Worm (Caenorhabditis elegans) whole organism, young adult: ENCODE data around the gene sru-25.

Source experiments
- B0336.3 ChIP-seq: fragments of 200-800 bp; sonication (Bioruptor generic); IDR thresholded peaks from 2 replicates; pipeline ENCODE4 v1.3.6; 2022; ENCODE audit warnings: missing genetic modification characterization, missing compliant biosample characterization
- F22D6.2 ChIP-seq: sonication (generic microtip); optimal IDR thresholded peaks from 2 replicates; lab custom pipeline; 2016; ENCODE audit warnings: mild to moderate bottlenecking, missing genetic modification characterization, missing compliant biosample characterization
- F23B12.7 ChIP-seq: sonication (generic microtip); optimal IDR thresholded peaks from 2 replicates; lab custom pipeline; 2017; ENCODE audit warnings: missing genetic modification characterization, mild to moderate bottlenecking, missing compliant biosample characterization, antibody characterized with exemption, moderate library complexity; ENCODE audit not compliant: insufficient read depth
- F37B4.10 ChIP-seq: fragments of 200-800 bp; sonication (Bioruptor generic); IDR thresholded peaks from 2 replicates; pipeline ENCODE4 v1.3.6; 2022; ENCODE audit warnings: missing genetic modification characterization, missing compliant biosample characterization
- F57A8.1 ChIP-seq: fragments of 200-800 bp; sonication (Bioruptor generic); optimal IDR thresholded peaks from 2 replicates; lab custom pipeline; 2018; ENCODE audit warnings: mild to moderate bottlenecking, missing genetic modification characterization, moderate library complexity, missing compliant biosample characterization
- F57C9.4 ChIP-seq: sonication (generic microtip); optimal IDR thresholded peaks from 2 replicates; lab custom pipeline; 2017; ENCODE audit warnings: mild to moderate bottlenecking, missing genetic modification characterization, missing compliant biosample characterization
- K12H6.12 ChIP-seq: fragments of 200-800 bp; sonication (Bioruptor generic); optimal IDR thresholded peaks from 2 replicates; lab custom pipeline; 2018; ENCODE audit warnings: mild to moderate bottlenecking, missing genetic modification characterization, missing compliant biosample characterization
- Y53F4B.3 ChIP-seq: fragments of 200-800 bp; sonication (Bioruptor generic); IDR thresholded peaks from 2 replicates; pipeline ENCODE4 v1.3.6; 2022; ENCODE audit warnings: missing genetic modification reagents, missing genetic modification characterization, missing compliant biosample characterization
- ZK185.1 ChIP-seq: sonication (generic microtip); optimal IDR thresholded peaks from 2 replicates; lab custom pipeline; 2016; ENCODE audit warnings: mild to moderate bottlenecking, missing genetic modification characterization, missing compliant biosample characterization; ENCODE audit not compliant: poor library complexity, severe bottlenecking
- akir-1 ChIP-seq: fragments of 200-800 bp; sonication (Bioruptor generic); optimal IDR thresholded peaks from 2 replicates; lab custom pipeline; 2018; ENCODE audit warnings: mild to moderate bottlenecking, missing genetic modification characterization, moderate library complexity, missing compliant biosample characterization
- cebp-1 ChIP-seq, 2 experiments: fragments of 200-800 bp in 1 of 2; sonication (Bioruptor generic) in 1 of 2; sonication (generic microtip) in 1 of 2; IDR thresholded peaks in 1 of 2; optimal IDR thresholded peaks in 1 of 2; 2 replicates each; pipeline versions ENCODE4 v1.3.6 to Lab custom; 2017 to 2022; ENCODE audit warnings: missing compliant biosample characterization in 2 of 2, missing genetic modification characterization in 2 of 2, mild to moderate bottlenecking in 1 of 2, missing genetic modification reagents in 1 of 2, moderate library complexity in 1 of 2
- cebp-2 ChIP-seq: fragments of 200-800 bp; sonication (Bioruptor generic); IDR thresholded peaks from 2 replicates; pipeline ENCODE4 v1.3.6; 2022; ENCODE audit warnings: missing genetic modification characterization, missing compliant biosample characterization
- ceh-79 ChIP-seq: sonication (generic microtip); optimal IDR thresholded peaks from 2 replicates; lab custom pipeline; 2017; ENCODE audit warnings: mild to moderate bottlenecking, missing genetic modification characterization, missing compliant biosample characterization
- dox-1 ChIP-seq: fragments of 200-800 bp; sonication (Bioruptor generic); IDR thresholded peaks from 2 replicates; pipeline ENCODE4 v1.3.6; 2022; ENCODE audit warnings: missing genetic modification reagents, missing genetic modification characterization, missing compliant biosample characterization
- efl-1 ChIP-seq: fragments of 150-350 bp; optimal IDR thresholded peaks from 2 replicates; lab custom pipeline; 2014; ENCODE audit warnings: missing biosample characterization, missing genetic modification reagents, missing genetic modification characterization
- egrh-3 ChIP-seq: fragments of 200-800 bp; sonication (Bioruptor generic); IDR thresholded peaks from 2 replicates; pipeline ENCODE4 v1.3.6; 2022; ENCODE audit warnings: missing genetic modification reagents, missing genetic modification characterization, missing compliant biosample characterization
- fkh-3 ChIP-seq: sonication (generic microtip); optimal IDR thresholded peaks from 2 replicates; lab custom pipeline; 2016; ENCODE audit warnings: mild to moderate bottlenecking, missing genetic modification characterization, missing compliant biosample characterization
- him-1 ChIP-seq: sonication (generic microtip); optimal IDR thresholded peaks from 2 replicates; lab custom pipeline; 2016; ENCODE audit warnings: missing genotype, missing genetic modification reagents, missing genetic modification characterization, missing compliant biosample characterization
- hlh-12 ChIP-seq: sonication (generic microtip); optimal IDR thresholded peaks from 2 replicates; lab custom pipeline; 2016; ENCODE audit warnings: missing genetic modification characterization, missing compliant biosample characterization
- hmg-1.2 ChIP-seq: fragments of 200-800 bp; sonication (Bioruptor generic); IDR thresholded peaks from 2 replicates; pipeline ENCODE4 v1.3.6; 2022; ENCODE audit warnings: missing genetic modification reagents, missing genetic modification characterization, missing compliant biosample characterization
- madf-10 ChIP-seq: sonication (generic microtip); optimal IDR thresholded peaks from 2 replicates; lab custom pipeline; 2016; ENCODE audit warnings: mild to moderate bottlenecking, missing genetic modification characterization, missing compliant biosample characterization
- mel-28 ChIP-seq: sonication (generic microtip); optimal IDR thresholded peaks from 2 replicates; lab custom pipeline; 2016; ENCODE audit warnings: borderline replicate concordance, mild to moderate bottlenecking, missing genetic modification characterization, missing compliant biosample characterization
- nfyb-1 ChIP-seq: fragments of 200-800 bp; sonication (Bioruptor generic); IDR thresholded peaks from 2 replicates; pipeline ENCODE4 v1.3.6; 2022; ENCODE audit warnings: missing genetic modification reagents, missing genetic modification characterization, missing compliant biosample characterization
- nhr-27 ChIP-seq: fragments of 200-800 bp; sonication (Bioruptor generic); optimal IDR thresholded peaks from 2 replicates; lab custom pipeline; 2018; ENCODE audit warnings: mild to moderate bottlenecking, missing genetic modification characterization, moderate library complexity, missing compliant biosample characterization
- pbrm-1 ChIP-seq: fragments of 200-800 bp; sonication (Bioruptor generic); IDR thresholded peaks from 2 replicates; pipeline ENCODE4 v1.3.6; 2022; ENCODE audit warnings: missing genetic modification reagents, missing genetic modification characterization, missing compliant biosample characterization
- rcor-1 ChIP-seq: fragments of 200-800 bp; sonication (Bioruptor generic); IDR thresholded peaks from 2 replicates; pipeline ENCODE4 v1.3.6; 2022; ENCODE audit warnings: missing genetic modification reagents, missing genetic modification characterization, missing compliant biosample characterization
- snpc-1.1 ChIP-seq: sonication (generic microtip); optimal IDR thresholded peaks from 2 replicates; lab custom pipeline; 2017; ENCODE audit warnings: missing genetic modification characterization, mild to moderate bottlenecking, missing compliant biosample characterization, antibody characterized with exemption, moderate library complexity, missing genotype, missing genetic modification reagents; ENCODE audit not compliant: insufficient read depth
- snpc-4 ChIP-seq, 5 experiments: fragments of 150-350 bp in 1 of 5; sonication (generic microtip) in 4 of 5; optimal IDR thresholded peaks; 2 replicates each; lab custom pipeline; 2014 to 2018; ENCODE audit warnings: missing genetic modification characterization in 5 of 5, missing biosample characterization in 3 of 5, antibody characterized with exemption in 2 of 5, mild to moderate bottlenecking in 2 of 5, missing compliant biosample characterization in 2 of 5, missing genotype in 2 of 5, moderate library complexity in 2 of 5, missing genetic modification reagents in 1 of 5
- sptf-2 ChIP-seq: fragments of 200-800 bp; sonication (Bioruptor generic); optimal IDR thresholded peaks from 2 replicates; lab custom pipeline; 2018; ENCODE audit warnings: mild to moderate bottlenecking, missing genetic modification characterization, missing compliant biosample characterization
- tbx-9 ChIP-seq: sonication (generic microtip); optimal IDR thresholded peaks from 2 replicates; lab custom pipeline; 2016; ENCODE audit warnings: borderline replicate concordance, missing genetic modification characterization, inconsistent platforms, missing compliant biosample characterization
- tlf-1 ChIP-seq: fragments of 200-800 bp; sonication (Bioruptor generic); optimal IDR thresholded peaks from 2 replicates; lab custom pipeline; 2018; ENCODE audit warnings: mild to moderate bottlenecking, missing genetic modification characterization, missing compliant biosample characterization
- zim-3 ChIP-seq: sonication (generic microtip); optimal IDR thresholded peaks from 2 replicates; lab custom pipeline; 2017; ENCODE audit warnings: mild to moderate bottlenecking, missing genetic modification characterization, moderate library complexity, missing compliant biosample characterization
- ztf-18 ChIP-seq: sonication (generic microtip); optimal IDR thresholded peaks from 2 replicates; lab custom pipeline; 2016; ENCODE audit warnings: missing genotype, mild to moderate bottlenecking, missing genetic modification characterization, missing compliant biosample characterization
- ztf-26 ChIP-seq: sonication (generic microtip); optimal IDR thresholded peaks from 2 replicates; lab custom pipeline; 2017; ENCODE audit warnings: missing genetic modification characterization, missing compliant biosample characterization
- ztf-28 ChIP-seq: fragments of 200-800 bp; sonication (Bioruptor generic); IDR thresholded peaks from 2 replicates; pipeline ENCODE4 v1.3.6; 2022; ENCODE audit warnings: missing genetic modification reagents, missing genetic modification characterization, missing compliant biosample characterization

The sru-25 gene

ce11 chrV:674213-674612 is at the start of gene sru-25:
Gene sru-25 (minus strand): TSS chrV:674313.
- no peak for TF ChIP-seq ztf-28 (GFP tag; lab: Robert Waterston, UW)
- TF ChIP-seq madf-10 (tag; lab: Kevin White, UChicago) = no peak
- TF ChIP-seq snpc-1.1 (tag; lab: Kevin White, UChicago) = no peak
- TF ChIP-seq F23B12.7 (tag; lab: Kevin White, UChicago) = no peak
- TF ChIP-seq him-1 = no peak
- TF ChIP-seq mel-28 = no peak

- TF ChIP-seq ceh-79 (no peak), tlf-1 (no peak), Y53F4B.3 (GFP tag; lab: Robert Waterston, UW) (no peak), F37B4.10 (no peak), sptf-2 (GFP tag; lab: Kevin White, UChicago) (no peak), pbrm-1 (GFP tag; lab: Robert Waterston, UW) (no peak), F22D6.2 (tag; lab: Kevin White, UChicago) (no peak), efl-1 (GFP tag; lab: Kevin White, UChicago) (no peak), F57A8.1 (no peak), K12H6.12 (tag; lab: Kevin White, UChicago) (no peak), snpc-4 (GFP tag; optimal IDR thresholded peaks at IDR 0.05; lab: Kevin White, UChicago) (no peak), snpc-4 (tag; optimal IDR thresholded peaks at IDR 0.05; lab: Kevin White, UChicago) (no peak), hlh-12 (tag; lab: Kevin White, UChicago) (no peak), egrh-3 (no peak), ZK185.1 (tag; lab: Kevin White, UChicago) (no peak), zim-3 (tag; lab: Kevin White, UChicago) (no peak)
Measured at ce11 chrV:722889-723288, 48.8 kb upstream of the sru-25 start.

- TF ChIP-seq F22D6.2 (tag; lab: Kevin White, UChicago) (no peak), cebp-2 (GFP tag; lab: Robert Waterston, UW) (no peak), nfyb-1 (no peak), akir-1 (no peak), fkh-3 (tag; lab: Kevin White, UChicago) (no peak), ztf-18 (tag; lab: Kevin White, UChicago) (no peak), B0336.3 (GFP tag; lab: Robert Waterston, UW) (no peak), dox-1 (GFP tag; lab: Robert Waterston, UW) (no peak), cebp-1 (GFP tag; IDR thresholded peaks at IDR 0.05; lab: Robert Waterston, UW) (no peak), cebp-1 (tag; optimal IDR thresholded peaks at IDR 0.05; lab: Kevin White, UChicago) (no peak), F57C9.4 (tag; lab: Kevin White, UChicago) (no peak), rcor-1 (GFP tag; lab: Robert Waterston, UW) (no peak), ceh-79 (no peak), hmg-1.2 (no peak), F23B12.7 (tag; lab: Kevin White, UChicago) (no peak), tbx-9 (tag; lab: Kevin White, UChicago) (no peak), nhr-27 (tag; lab: Kevin White, UChicago) (no peak), ztf-26 (no peak)
Measured at ce11 chrV:719731-720130, 45.6 kb upstream of the sru-25 start, which contains the start of gene srbc-40. Gene srbc-40 (minus strand): TSS chrV:719831.
